Worm (Caenorhabditis elegans) whole organism, L4/young adult: ENCODE results near the gene Y37B11A.3.

Experiments
- W03F9.2 ChIP-seq: fragments of 150-350 bp; optimal IDR thresholded peaks from 2 replicates; lab custom pipeline; 2014; ENCODE audit warnings: missing biosample characterization, missing genetic modification characterization
- dao-5 ChIP-seq: sonication (generic microtip); optimal IDR thresholded peaks from 2 replicates; lab custom pipeline; 2016; ENCODE audit warnings: missing genotype, missing genetic modification characterization, moderate library complexity, missing compliant biosample characterization
- him-1 ChIP-seq: sonication (generic microtip); optimal IDR thresholded peaks from 2 replicates; lab custom pipeline; 2016; ENCODE audit warnings: missing genotype, missing genetic modification reagents, missing genetic modification characterization, missing compliant biosample characterization

DNA sequence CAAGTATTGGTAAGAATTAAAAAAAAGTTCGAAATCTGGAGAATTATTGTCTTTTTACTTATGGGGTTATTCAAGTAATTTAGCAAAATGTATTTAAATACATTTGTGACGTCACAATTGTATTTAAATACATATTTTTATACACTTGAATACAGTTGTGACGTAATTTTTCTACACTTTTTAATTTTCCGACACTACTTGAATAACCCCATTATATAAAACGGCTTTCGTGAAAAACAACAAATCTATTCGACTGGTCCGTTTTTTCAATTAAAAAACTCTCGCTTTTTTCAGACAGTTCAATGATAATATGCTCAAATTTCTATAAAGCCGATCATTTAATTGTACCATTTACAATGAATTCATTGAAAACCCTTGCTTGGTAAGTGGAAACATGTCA, 34.6 kb downstream of the Y37B11A.3 start:
- TF ChIP-seq him-1 (tag; lab: Kevin White, UChicago) (no peak), W03F9.2 (tag; lab: Kevin White, UChicago) (no peak), dao-5 (tag; lab: Kevin White, UChicago) (no peak)
